Worm (Caenorhabditis elegans): ENCODE measurements around the gene K09C8.2.

Gene K09C8.2

DNA sequence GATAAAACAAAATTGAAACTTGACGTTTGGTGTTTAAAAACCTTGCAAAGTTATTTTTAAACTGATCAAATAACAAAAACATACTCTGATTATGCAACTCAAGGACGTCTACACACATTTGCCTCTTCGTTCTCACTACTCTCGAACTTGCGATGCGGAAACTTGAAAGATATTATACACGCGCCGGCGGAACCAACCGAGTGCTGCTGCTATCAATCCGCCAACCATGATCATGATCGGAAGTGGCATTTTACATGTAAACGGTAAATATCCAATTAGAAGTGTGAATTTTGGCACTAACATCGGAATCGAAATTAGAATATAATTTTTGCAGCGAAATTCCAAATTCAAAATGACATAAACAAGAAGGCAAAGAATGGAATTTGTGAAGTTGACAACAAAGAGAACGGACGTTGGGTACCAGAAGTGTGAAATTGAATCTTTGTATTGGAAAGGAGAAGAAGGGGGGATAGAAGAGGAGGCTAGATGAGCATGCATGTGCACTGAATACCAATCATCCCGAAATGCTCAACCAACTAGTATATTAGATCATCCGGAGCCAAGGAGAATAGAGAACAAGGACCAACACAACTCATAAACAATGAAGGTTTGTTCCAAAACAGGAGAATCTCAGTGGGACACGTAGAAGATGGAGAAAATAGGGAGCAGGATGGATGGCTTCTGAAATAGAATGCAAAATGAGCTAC, 25.8 kb upstream of the K09C8.2 start:
- no peak for TF ChIP-seq drap-1 (GFP tag; optimal IDR thresholded peaks at IDR 0.05)
- peak; percentile 79 for TF ChIP-seq ces-1 (GFP tag; optimal IDR thresholded peaks at IDR 0.05)

DNA sequence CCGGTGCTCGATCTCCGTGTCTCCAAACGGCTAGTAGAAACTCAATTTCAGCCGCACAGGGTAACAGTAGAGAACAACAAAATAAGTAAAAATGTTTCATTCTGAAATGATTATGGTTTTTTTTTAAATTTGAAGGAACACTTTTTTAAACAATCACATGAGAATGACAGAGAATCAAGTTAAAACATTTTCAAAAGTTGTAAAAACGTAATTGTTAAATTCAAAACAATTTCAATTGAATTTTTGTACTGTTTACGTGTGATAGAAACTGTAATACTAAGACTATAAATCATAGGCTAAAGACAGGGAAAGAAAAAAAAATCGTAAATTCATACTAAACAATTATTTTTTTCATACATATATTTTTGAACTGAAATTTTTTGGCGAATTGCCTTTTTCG, 18.0 kb upstream of the K09C8.2 start, which contains the start of gene pho-7:
pho-7 (minus strand) TSS at position 101 of the 400 bp plus-strand sequence.
- TF ChIP-seq lin-13 (tag; optimal IDR thresholded peaks at IDR 0.05) (no peak), elt-3 (tag; optimal IDR thresholded peaks at IDR 0.05) (no peak), ceh-83 (GFP tag; optimal IDR thresholded peaks at IDR 0.05) (no peak), zip-8 (tag; optimal IDR thresholded peaks at IDR 0.05) (no peak), tbx-8 (GFP tag; optimal IDR thresholded peaks at IDR 0.05) (no peak), unc-39 (tag; optimal IDR thresholded peaks at IDR 0.05) (no peak), unc-120 (tag; optimal IDR thresholded peaks at IDR 0.05; ENCODE audit: poor library complexity, severe bottlenecking) (no peak), mep-1 (tag; optimal IDR thresholded peaks at IDR 0.05) (no peak), ztf-11 (tag; optimal IDR thresholded peaks at IDR 0.05) (no peak), lin-32 (GFP tag; optimal IDR thresholded peaks at IDR 0.05) (no peak), M03D4.4 (tag; optimal IDR thresholded peaks at IDR 0.05) (no peak), sem-2 (GFP tag; optimal IDR thresholded peaks at IDR 0.05) (no peak), lsy-2 (tag; optimal IDR thresholded peaks at IDR 0.05) (no peak), unc-62 (GFP tag; optimal IDR thresholded peaks at IDR 0.05) (no peak), nhr-237 (tag; optimal IDR thresholded peaks at IDR 0.05) (no peak), cnd-1 (tag; optimal IDR thresholded peaks at IDR 0.05) (no peak), flh-1 (GFP tag; optimal IDR thresholded peaks at IDR 0.05) (no peak), hlh-1 (tag; optimal IDR thresholded peaks at IDR 0.05) (no peak), sptf-1 (tag; optimal IDR thresholded peaks at IDR 0.05) (no peak), nhr-2 (tag; optimal IDR thresholded peaks at IDR 0.05) (no peak)

DNA sequence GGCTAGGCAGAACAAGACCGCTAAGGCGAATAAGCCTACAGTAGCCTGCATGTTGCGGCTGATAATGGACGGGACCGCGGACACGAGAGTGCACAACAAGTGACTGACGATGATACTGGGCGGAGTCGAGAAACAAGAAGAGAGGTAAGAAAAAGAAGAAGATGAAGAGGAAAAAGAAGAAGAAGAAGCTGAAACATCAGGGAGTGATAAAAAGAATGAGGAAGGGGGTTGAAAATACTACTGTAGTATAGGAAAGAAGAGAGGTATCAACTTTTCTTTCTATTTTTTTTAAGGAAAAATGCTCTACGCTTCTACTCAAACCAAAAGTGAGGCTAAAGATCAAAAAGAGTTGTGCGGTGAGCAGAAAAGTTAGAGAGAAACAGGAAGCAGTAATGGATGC, 10.4 kb upstream of the K09C8.2 start, which contains the start of gene T21B6.3:
T21B6.3 (minus strand) TSS at position 101 of the 400 bp plus-strand sequence.
- TF ChIP-seq ceh-83 (GFP tag; optimal IDR thresholded peaks at IDR 0.05) (no peak), elt-3 (tag; optimal IDR thresholded peaks at IDR 0.05) (no peak), lin-13 (tag; optimal IDR thresholded peaks at IDR 0.05) (no peak), nhr-12 (tag; optimal IDR thresholded peaks at IDR 0.05) (no peak), hlh-1 (tag; optimal IDR thresholded peaks at IDR 0.05) (no peak), tbx-8 (GFP tag; optimal IDR thresholded peaks at IDR 0.05) (no peak), lsy-2 (tag; optimal IDR thresholded peaks at IDR 0.05) (no peak), sem-2 (GFP tag; optimal IDR thresholded peaks at IDR 0.05) (no peak), snpc-4 (tag; optimal IDR thresholded peaks at IDR 0.05) (no peak)

DNA sequence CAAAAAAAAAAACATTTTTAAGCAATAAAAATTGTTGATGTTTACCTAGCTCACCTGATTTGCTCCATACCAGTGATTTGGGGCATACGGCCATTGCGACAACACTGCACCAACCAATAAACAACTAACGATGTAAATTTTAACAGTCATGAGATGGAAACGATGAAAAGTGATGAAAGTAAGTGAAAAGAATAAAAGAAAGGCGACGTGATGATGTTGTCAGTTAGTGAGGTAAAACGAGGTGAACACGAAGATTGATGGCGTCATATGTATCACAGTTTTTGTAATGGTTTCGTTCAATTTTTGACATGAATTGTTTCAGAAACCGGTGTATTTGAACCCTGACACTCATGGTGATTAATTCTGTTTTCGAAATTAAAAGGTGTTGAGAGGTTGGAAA, 8.1 kb upstream of the K09C8.2 start, which contains the start of gene K09C8.7:
K09C8.7 (minus strand) TSS at position 226 of the 400 bp plus-strand sequence.
- no peak for TF ChIP-seq elt-3 (tag; optimal IDR thresholded peaks at IDR 0.05)
- TF ChIP-seq ceh-39 (tag; optimal IDR thresholded peaks at IDR 0.05) = no peak
- no peak for TF ChIP-seq bed-3 (GFP tag; optimal IDR thresholded peaks at IDR 0.05)
- TF ChIP-seq unc-39 (tag; optimal IDR thresholded peaks at IDR 0.05) = no peak
- no peak for TF ChIP-seq M03D4.4 (tag; optimal IDR thresholded peaks at IDR 0.05)
- TF ChIP-seq unc-120 (tag; optimal IDR thresholded peaks at IDR 0.05; ENCODE audit: poor library complexity, severe bottlenecking) = no peak
- no peak for TF ChIP-seq flh-1 (GFP tag; optimal IDR thresholded peaks at IDR 0.05)
- no peak for TF ChIP-seq pha-4 (tag; optimal IDR thresholded peaks at IDR 0.05)
- no peak for TF ChIP-seq sptf-1 (tag; optimal IDR thresholded peaks at IDR 0.05)
- no peak for TF ChIP-seq cnd-1 (tag; optimal IDR thresholded peaks at IDR 0.05)
- no peak for TF ChIP-seq lsy-2 (tag; optimal IDR thresholded peaks at IDR 0.05)
- no peak for TF ChIP-seq drap-1 (GFP tag; optimal IDR thresholded peaks at IDR 0.05)
- no peak for TF ChIP-seq mep-1 (tag; optimal IDR thresholded peaks at IDR 0.05)
- no peak for TF ChIP-seq tbx-8 (GFP tag; optimal IDR thresholded peaks at IDR 0.05)
- TF ChIP-seq lin-32 (GFP tag; optimal IDR thresholded peaks at IDR 0.05) = no peak
- TF ChIP-seq nhr-28 (tag; optimal IDR thresholded peaks at IDR 0.05) = no peak

DNA sequence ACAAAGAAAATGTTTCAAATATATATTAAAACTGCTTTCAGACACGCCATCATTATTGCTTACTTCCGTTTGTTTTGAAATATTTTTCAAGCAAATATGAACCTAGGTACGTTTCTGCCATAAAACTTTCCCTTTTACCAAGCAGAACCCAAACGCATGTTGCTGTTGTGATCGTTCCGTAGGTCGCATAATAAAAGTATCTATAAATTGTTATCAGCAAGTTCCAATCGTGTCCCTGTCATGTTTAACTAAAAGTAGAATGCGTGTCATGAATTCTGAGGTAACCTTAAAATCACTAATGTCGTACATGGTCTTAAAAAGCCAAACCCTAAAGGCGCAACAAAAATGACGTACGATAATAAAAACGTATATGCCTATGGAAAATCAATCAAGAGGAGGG, 7.3 kb upstream of the K09C8.2 start:
- TF ChIP-seq mab-5 (tag; optimal IDR thresholded peaks at IDR 0.05) (no peak), unc-120 (tag; optimal IDR thresholded peaks at IDR 0.05; ENCODE audit: poor library complexity, severe bottlenecking) (no peak), mep-1 (tag; optimal IDR thresholded peaks at IDR 0.05) (no peak), tbx-8 (GFP tag; optimal IDR thresholded peaks at IDR 0.05) (no peak), nhr-28 (tag; optimal IDR thresholded peaks at IDR 0.05) (no peak), unc-62 (GFP tag; optimal IDR thresholded peaks at IDR 0.05) (no peak), snpc-4 (tag; optimal IDR thresholded peaks at IDR 0.05) (no peak), lsy-2 (tag; optimal IDR thresholded peaks at IDR 0.05) (no peak), elt-1 (tag; optimal IDR thresholded peaks at IDR 0.05; ENCODE audit: borderline replicate concordance, insufficient read depth) (no peak), pha-4 (tag; optimal IDR thresholded peaks at IDR 0.05) (no peak), nhr-76 (tag; optimal IDR thresholded peaks at IDR 0.05) (no peak), sem-2 (GFP tag; optimal IDR thresholded peaks at IDR 0.05) (no peak), ham-2 (GFP tag; optimal IDR thresholded peaks at IDR 0.05) (no peak), drap-1 (GFP tag; optimal IDR thresholded peaks at IDR 0.05) (no peak), nhr-237 (tag; optimal IDR thresholded peaks at IDR 0.05) (no peak)
